Worm (Caenorhabditis elegans): ENCODE results near the gene K12D12.5.

The K12D12.5 gene

ce11 chrII:11874674-11875198 is 13.9 kb downstream of the K12D12.5 start, which contains the start of the genes npp-3 and top-2 (continued):
- peak; percentile 86 for TF ChIP-seq vab-15 (tag; optimal IDR thresholded peaks at IDR 0.05)
- TF ChIP-seq mdl-1 (tag; optimal IDR thresholded peaks at IDR 0.05): peak in 1 of 2 experiments; percentile 83
- TF ChIP-seq nhr-84 (tag; optimal IDR thresholded peaks at IDR 0.05): no peak
- no peak for TF ChIP-seq pqm-1 (tag; optimal IDR thresholded peaks at IDR 0.05)
- peak; percentile 92 for TF ChIP-seq nhr-20 (tag; optimal IDR thresholded peaks at IDR 0.05)
- peak; percentile 89 for TF ChIP-seq egl-13 (tag; optimal IDR thresholded peaks at IDR 0.05)
- TF ChIP-seq ama-1 (optimal IDR thresholded peaks at IDR 0.05): no peak
- TF ChIP-seq dsc-1 (tag; optimal IDR thresholded peaks at IDR 0.05): peak; percentile 93
- TF ChIP-seq Y116A8C.19 (tag; optimal IDR thresholded peaks at IDR 0.05; ENCODE audit: borderline replicate concordance): no peak
- TF ChIP-seq skn-1 (tag; optimal IDR thresholded peaks at IDR 0.05): peak; percentile 94
- peak; percentile 94 for TF ChIP-seq lin-15B (tag; optimal IDR thresholded peaks at IDR 0.05)
- peak; percentile 95 for TF ChIP-seq lin-13 (GFP tag; optimal IDR thresholded peaks at IDR 0.05)
- TF ChIP-seq efl-3 (GFP tag; optimal IDR thresholded peaks at IDR 0.05): no peak
- peak; percentile 94 for TF ChIP-seq nhr-19 (GFP tag; conservative IDR thresholded peaks at IDR 0.05)
- no peak for TF ChIP-seq nhr-12 (tag; optimal IDR thresholded peaks at IDR 0.05)
- peak; percentile 56 for TF ChIP-seq elt-2 (tag; optimal IDR thresholded peaks at IDR 0.05)
- TF ChIP-seq unc-62 (GFP tag; optimal IDR thresholded peaks at IDR 0.05): no peak
- TF ChIP-seq mab-9 (GFP tag; IDR thresholded peaks at IDR 0.05): peak; percentile 80; the same call in 1 of the 2 replicates
- TF ChIP-seq alr-1 (tag; optimal IDR thresholded peaks at IDR 0.05; ENCODE audit: borderline replicate concordance): no peak
- TF ChIP-seq tbx-2 (tag; optimal IDR thresholded peaks at IDR 0.05): peak; percentile 95
- TF ChIP-seq irx-1 (tag; optimal IDR thresholded peaks at IDR 0.05): peak; percentile 91
- TF ChIP-seq fkh-8 (tag; optimal IDR thresholded peaks at IDR 0.05): peak; percentile 95
- no peak for TF ChIP-seq sptf-1 (tag; optimal IDR thresholded peaks at IDR 0.05)
- TF ChIP-seq blmp-1 (tag; optimal IDR thresholded peaks at IDR 0.05): no peak
- peak; percentile 93 for TF ChIP-seq nhr-11 (tag; optimal IDR thresholded peaks at IDR 0.05)
- peak; percentile 89 for TF ChIP-seq grh-1 (GFP tag; IDR thresholded peaks at IDR 0.05)
- TF ChIP-seq F16B12.6 (tag; optimal IDR thresholded peaks at IDR 0.05): peak; percentile 74
- peak; percentile 97 for TF ChIP-seq isw-1 (GFP tag; IDR thresholded peaks at IDR 0.05)
- TF ChIP-seq ces-1 (GFP tag; optimal IDR thresholded peaks at IDR 0.05): no peak
- TF ChIP-seq unc-30 (tag; optimal IDR thresholded peaks at IDR 0.05): no peak
- TF ChIP-seq lin-35 (GFP tag; optimal IDR thresholded peaks at IDR 0.05): peak; percentile 99 to 100
- TF ChIP-seq aha-1 (tag; optimal IDR thresholded peaks at IDR 0.05): peak; percentile 71
- peak; percentile 94 for TF ChIP-seq unc-130 (tag; optimal IDR thresholded peaks at IDR 0.05)
- TF ChIP-seq nhr-90 (tag; optimal IDR thresholded peaks at IDR 0.05; ENCODE audit: poor library complexity): peak; percentile 90
- TF ChIP-seq ets-5 (GFP tag; IDR thresholded peaks at IDR 0.05): no peak
- TF ChIP-seq nhr-237 (tag; optimal IDR thresholded peaks at IDR 0.05): peak; percentile 73
- TF ChIP-seq snu-23 (GFP tag; optimal IDR thresholded peaks at IDR 0.05): peak; percentile 97
- no peak for TF ChIP-seq hlh-17 (GFP tag; optimal IDR thresholded peaks at IDR 0.05; ENCODE audit: borderline replicate concordance)
- TF ChIP-seq ceh-90 (tag; optimal IDR thresholded peaks at IDR 0.05): no peak
- peak; percentile 17 for TF ChIP-seq C34B4.2 (tag; optimal IDR thresholded peaks at IDR 0.05)
- TF ChIP-seq fkh-10 (GFP tag; optimal IDR thresholded peaks at IDR 0.05): peak; percentile 92
- peak; percentile 83 for TF ChIP-seq ceh-88 (GFP tag; IDR thresholded peaks at IDR 0.05)
- peak; percentile 97 for TF ChIP-seq nhr-71 (tag; optimal IDR thresholded peaks at IDR 0.05)
- TF ChIP-seq hlh-4 (tag; optimal IDR thresholded peaks at IDR 0.05): no peak
- TF ChIP-seq fos-1 (tag; optimal IDR thresholded peaks at IDR 0.05): peak; percentile 91
- TF ChIP-seq rnt-1 (tag; optimal IDR thresholded peaks at IDR 0.05): peak; percentile 94
- no peak for TF ChIP-seq zag-1 (tag; optimal IDR thresholded peaks at IDR 0.05)
- no peak for TF ChIP-seq ceh-63 (GFP tag; optimal IDR thresholded peaks at IDR 0.05)
- TF ChIP-seq unc-86 (tag; optimal IDR thresholded peaks at IDR 0.05): peak; percentile 95
- no peak for TF ChIP-seq unc-98 (GFP tag; IDR thresholded peaks at IDR 0.05)
- peak; percentile 83 for TF ChIP-seq lin-39 (tag; optimal IDR thresholded peaks at IDR 0.05)
- TF ChIP-seq nhr-28 (tag; optimal IDR thresholded peaks at IDR 0.05): no peak
- peak; percentile 99 to 100 for TF ChIP-seq lsy-2 (tag; optimal IDR thresholded peaks at IDR 0.05)
- no peak for TF ChIP-seq mep-1 (tag; optimal IDR thresholded peaks at IDR 0.05)
